Worm (Caenorhabditis elegans) whole organism, L4 larva: ENCODE data around the gene F37B4.10.

Experiments
- D1046.2 ChIP-seq: fragments of 200-800 bp; sonication (Bioruptor generic); IDR thresholded peaks from 2 replicates; pipeline ENCODE4 v1.3.6; 2022; ENCODE audit warnings: missing genetic modification characterization, missing compliant biosample characterization
- F49E8.2 ChIP-seq: sonication (generic microtip); optimal IDR thresholded peaks from 2 replicates; lab custom pipeline; 2016; ENCODE audit warnings: missing compliant biosample characterization, mild to moderate bottlenecking, missing genetic modification characterization, borderline replicate concordance
- Y48G9A.11 ChIP-seq: fragments of 200-800 bp; sonication (Bioruptor generic); IDR thresholded peaks from 2 replicates; pipeline ENCODE4 v1.3.6; 2022; ENCODE audit warnings: missing genetic modification reagents, missing genetic modification characterization, missing compliant biosample characterization
- aly-2 ChIP-seq: sonication (generic microtip); optimal IDR thresholded peaks from 2 replicates; lab custom pipeline; 2018; ENCODE audit warnings: missing biosample characterization, missing genetic modification characterization
- ama-1 ChIP-seq: fragments of 150-350 bp; optimal IDR thresholded peaks from 2 replicates; lab custom pipeline; 2014; ENCODE audit warnings: inconsistent platforms, mixed read lengths
- arid-1 ChIP-seq: fragments of 200-800 bp; sonication (Bioruptor generic); conservative IDR thresholded peaks from 2 replicates; pipeline ENCODE4 v1.3.6; 2022; ENCODE audit warnings: missing genetic modification reagents, missing genetic modification characterization, missing compliant biosample characterization
- ceh-32 ChIP-seq: sonication (generic microtip); optimal IDR thresholded peaks from 2 replicates; lab custom pipeline; 2016; ENCODE audit warnings: mild to moderate bottlenecking, missing genetic modification characterization, missing compliant biosample characterization; ENCODE audit not compliant: poor library complexity
- ceh-44 ChIP-seq: fragments of 200-800 bp; sonication (Bioruptor generic); IDR thresholded peaks from 2 replicates; pipeline ENCODE4 v1.3.6; 2022; ENCODE audit warnings: missing genetic modification reagents, missing genetic modification characterization, missing compliant biosample characterization
- daf-16 ChIP-seq, 3 experiments: sonication (generic microtip); optimal IDR thresholded peaks; 2 replicates each; lab custom pipeline; 2016 to 2017; ENCODE audit warnings: missing genetic modification characterization in 3 of 3, missing genetic modification reagents in 3 of 3, mild to moderate bottlenecking in 2 of 3, missing compliant biosample characterization in 2 of 3, missing biosample characterization in 1 of 3, moderate library complexity in 1 of 3
- dmd-6 ChIP-seq: fragments of 200-800 bp; sonication (Bioruptor generic); IDR thresholded peaks from 2 replicates; pipeline ENCODE4 v1.3.6; 2022; ENCODE audit warnings: missing genetic modification reagents, missing genetic modification characterization, missing compliant biosample characterization
- duxl-1 ChIP-seq: sonication (generic microtip); optimal IDR thresholded peaks from 2 replicates; lab custom pipeline; 2016; ENCODE audit warnings: mild to moderate bottlenecking, missing genetic modification characterization, moderate library complexity, missing compliant biosample characterization; ENCODE audit not compliant: poor library complexity
- egl-43 ChIP-seq: fragments of 200-800 bp; sonication (Bioruptor generic); IDR thresholded peaks from 2 replicates; pipeline ENCODE4 v1.3.6; 2022; ENCODE audit warnings: missing genetic modification reagents, missing genetic modification characterization, missing compliant biosample characterization
- gei-8 ChIP-seq: fragments of 200-800 bp; sonication (Bioruptor generic); optimal IDR thresholded peaks from 2 replicates; lab custom pipeline; 2018; ENCODE audit warnings: mild to moderate bottlenecking, missing genetic modification characterization, missing compliant biosample characterization
- hif-1 ChIP-seq, 2 experiments: sonication (generic microtip); optimal IDR thresholded peaks; 2 replicates each; lab custom pipeline; 2016 to 2017; ENCODE audit warnings: missing compliant biosample characterization in 2 of 2, missing genetic modification characterization in 2 of 2, missing genetic modification reagents in 2 of 2, missing genotype in 2 of 2, mild to moderate bottlenecking in 1 of 2
- hlh-11 ChIP-seq: fragments of 200-800 bp; sonication (Bioruptor generic); optimal IDR thresholded peaks from 2 replicates; lab custom pipeline; 2018; ENCODE audit warnings: mild to moderate bottlenecking, missing genetic modification characterization, missing compliant biosample characterization
- hmg-1.1 ChIP-seq: fragments of 200-800 bp; sonication (Bioruptor generic); IDR thresholded peaks from 2 replicates; pipeline ENCODE4 v1.3.6; 2022; ENCODE audit warnings: missing genetic modification reagents, missing genetic modification characterization, missing compliant biosample characterization
- jun-1 ChIP-seq: fragments of 150-350 bp; optimal IDR thresholded peaks from 2 replicates; lab custom pipeline; 2014; ENCODE audit warnings: missing biosample characterization, missing genetic modification reagents, missing genetic modification characterization
- lim-7 ChIP-seq: fragments of 200-800 bp; sonication (Bioruptor generic); IDR thresholded peaks from 2 replicates; pipeline ENCODE4 v1.3.6; 2022; ENCODE audit warnings: missing genetic modification characterization, missing compliant biosample characterization
- lin-1 ChIP-seq: fragments of 200-800 bp; sonication (Bioruptor generic); IDR thresholded peaks from 2 replicates; pipeline ENCODE4 v1.3.6; 2022; ENCODE audit warnings: missing genetic modification reagents, missing genetic modification characterization, missing compliant biosample characterization
- lin-29 ChIP-seq: fragments of 200-800 bp; sonication (Bioruptor generic); IDR thresholded peaks from 2 replicates; pipeline ENCODE4 v1.3.6; 2022; ENCODE audit warnings: missing genetic modification reagents, missing genetic modification characterization, missing compliant biosample characterization
- lin-39 ChIP-seq: fragments of 150-350 bp; optimal IDR thresholded peaks from 2 replicates; lab custom pipeline; 2014; ENCODE audit warnings: missing biosample characterization, missing genetic modification reagents, missing genetic modification characterization
- lir-3 ChIP-seq: sonication (generic microtip); optimal IDR thresholded peaks from 2 replicates; lab custom pipeline; 2016; ENCODE audit warnings: mild to moderate bottlenecking, missing genetic modification characterization, missing compliant biosample characterization
- madf-5 ChIP-seq, 2 experiments: fragments of 200-800 bp; sonication (Bioruptor generic); IDR thresholded peaks; 2 replicates each; pipeline ENCODE4 v1.3.6; 2022; ENCODE audit warnings: missing compliant biosample characterization in 2 of 2, missing genetic modification characterization in 2 of 2
- madf-9 ChIP-seq: fragments of 200-800 bp; sonication (Bioruptor generic); conservative IDR thresholded peaks from 2 replicates; pipeline ENCODE4 v1.3.6; 2022; ENCODE audit warnings: missing genetic modification reagents, missing genetic modification characterization, missing compliant biosample characterization
- mdt-29 ChIP-seq: fragments of 200-800 bp; sonication (Bioruptor generic); IDR thresholded peaks from 2 replicates; pipeline ENCODE4 v1.3.6; 2022; ENCODE audit warnings: missing genetic modification reagents, missing genetic modification characterization, missing compliant biosample characterization
- mep-1 ChIP-seq: fragments of 150-350 bp; sonication (generic microtip); optimal IDR thresholded peaks from 3 replicates; lab custom pipeline; 2014; ENCODE audit warnings: missing biosample characterization, missing genetic modification characterization
- mes-2 ChIP-seq: sonication (generic microtip); optimal IDR thresholded peaks from 2 replicates; lab custom pipeline; 2016; ENCODE audit warnings: missing genotype, mild to moderate bottlenecking, missing genetic modification characterization, missing compliant biosample characterization; ENCODE audit not compliant: poor library complexity, severe bottlenecking
- nhr-111 ChIP-seq: fragments of 200-800 bp; sonication (Bioruptor generic); optimal IDR thresholded peaks from 2 replicates; lab custom pipeline; 2018; ENCODE audit warnings: mild to moderate bottlenecking, missing genetic modification characterization, missing compliant biosample characterization
- nhr-28 ChIP-seq: fragments of 150-350 bp; optimal IDR thresholded peaks from 2 replicates; lab custom pipeline; 2014; ENCODE audit warnings: missing biosample characterization, missing genetic modification characterization
- nhr-41 ChIP-seq: fragments of 200-800 bp; sonication (Bioruptor generic); IDR thresholded peaks from 2 replicates; pipeline ENCODE4 v1.3.6; 2022; ENCODE audit warnings: missing genetic modification reagents, missing genetic modification characterization, missing compliant biosample characterization
- nhr-42 ChIP-seq: fragments of 200-800 bp; sonication (Bioruptor generic); IDR thresholded peaks from 2 replicates; pipeline ENCODE4 v1.3.6; 2022; ENCODE audit warnings: missing genetic modification characterization, missing compliant biosample characterization
- nhr-48 ChIP-seq: sonication (generic microtip); optimal IDR thresholded peaks from 2 replicates; lab custom pipeline; 2016; ENCODE audit warnings: mild to moderate bottlenecking, missing genetic modification characterization, missing compliant biosample characterization
- nhr-6 ChIP-seq: fragments of 150-350 bp; optimal IDR thresholded peaks from 2 replicates; lab custom pipeline; 2014; ENCODE audit warnings: missing biosample characterization, missing genetic modification characterization
- pha-4 ChIP-seq, 2 experiments: fragments of 150-350 bp in 1 of 2; fragments of 200-800 bp in 1 of 2; sonication (Bioruptor generic) in 1 of 2; IDR thresholded peaks in 1 of 2; optimal IDR thresholded peaks in 1 of 2; 2 replicates each; pipeline versions ENCODE4 v1.3.6 to Lab custom; 2014 to 2022; ENCODE audit warnings: missing genetic modification characterization in 2 of 2, missing genetic modification reagents in 2 of 2, missing biosample characterization in 1 of 2, missing compliant biosample characterization in 1 of 2
- php-3 ChIP-seq: fragments of 200-800 bp; sonication (Bioruptor generic); IDR thresholded peaks from 2 replicates; pipeline ENCODE4 v1.3.6; 2022; ENCODE audit warnings: missing genetic modification reagents, missing genetic modification characterization, missing compliant biosample characterization
- sdz-12 ChIP-seq: fragments of 200-800 bp; sonication (Bioruptor generic); optimal IDR thresholded peaks from 2 replicates; lab custom pipeline; 2018; ENCODE audit warnings: mild to moderate bottlenecking, missing genetic modification characterization, missing compliant biosample characterization
- set-16 ChIP-seq: fragments of 200-800 bp; sonication (Bioruptor generic); IDR thresholded peaks from 2 replicates; pipeline ENCODE4 v1.3.6; 2022; ENCODE audit warnings: missing genetic modification reagents, missing genetic modification characterization, missing compliant biosample characterization
- skn-1 ChIP-seq: fragments of 150-350 bp; optimal IDR thresholded peaks from 2 replicates; lab custom pipeline; 2014; ENCODE audit warnings: missing biosample characterization, missing genetic modification characterization
- snpc-1.2 ChIP-seq: fragments of 200-800 bp; sonication (Bioruptor generic); IDR thresholded peaks from 2 replicates; pipeline ENCODE4 v1.3.6; 2022; ENCODE audit warnings: missing genetic modification reagents, missing genetic modification characterization, missing compliant biosample characterization
- tra-1 ChIP-seq: fragments of 200-800 bp; sonication (Bioruptor generic); IDR thresholded peaks from 2 replicates; pipeline ENCODE4 v1.3.6; 2022; ENCODE audit warnings: missing genetic modification reagents, missing genetic modification characterization, missing compliant biosample characterization
- unc-130 ChIP-seq: sonication (generic microtip); optimal IDR thresholded peaks from 2 replicates; lab custom pipeline; 2016; ENCODE audit warnings: missing genetic modification reagents, missing genetic modification characterization, missing compliant biosample characterization
- unc-62 ChIP-seq, 3 experiments: fragments of 150-350 bp in 1 of 3; sonication (generic microtip); optimal IDR thresholded peaks in 2 of 3; peaks in 1 of 3; 1 replicate in 1 of 3; 2 replicates in 2 of 3; lab custom pipeline; 2014 to 2017; ENCODE audit warnings: missing biosample characterization in 3 of 3, missing genetic modification characterization in 3 of 3, missing genetic modification reagents in 3 of 3, missing genotype in 1 of 3
- zfp-2 ChIP-seq: sonication (generic microtip); optimal IDR thresholded peaks from 2 replicates; lab custom pipeline; 2016; ENCODE audit warnings: mild to moderate bottlenecking, missing genetic modification characterization, missing compliant biosample characterization
- ztf-7 ChIP-seq: fragments of 150-350 bp; optimal IDR thresholded peaks from 2 replicates; lab custom pipeline; 2014; ENCODE audit warnings: missing biosample characterization, missing genetic modification characterization

Gene F37B4.10

DNA sequence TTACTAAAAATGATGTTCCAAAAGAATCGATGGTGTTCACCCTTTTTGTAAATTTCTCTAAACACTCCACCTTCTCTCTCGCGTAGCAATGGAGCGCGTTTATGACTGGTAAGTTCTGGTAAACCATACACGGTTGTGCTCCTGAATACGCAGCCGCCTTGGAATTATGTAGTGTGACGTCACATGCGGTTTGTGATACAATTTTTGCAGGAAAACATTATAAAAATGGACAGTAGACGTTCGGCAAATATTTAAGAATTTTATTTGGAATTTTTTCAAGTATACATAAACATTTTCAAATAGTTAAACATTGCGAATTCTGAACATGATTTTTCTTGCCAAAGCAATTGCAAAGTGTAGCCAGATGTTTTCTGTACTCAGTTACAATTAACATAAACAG is at the start of gene F37B4.10:
Gene F37B4.10 (minus strand): TSS at position 101 of the 400 bp plus-strand sequence.
- TF ChIP-seq nhr-42 (GFP tag; lab: Robert Waterston, UW) (no peak), tra-1 (GFP tag; lab: Robert Waterston, UW) (no peak), dmd-6 (GFP tag; lab: Robert Waterston, UW) (no peak), mep-1 (no peak), nhr-111 (GFP tag; lab: Kevin White, UChicago) (no peak), hmg-1.1 (GFP tag; lab: Robert Waterston, UW) (no peak), pha-4 (GFP tag; IDR thresholded peaks at IDR 0.05; lab: Robert Waterston, UW) (no peak), pha-4 (tag; optimal IDR thresholded peaks at IDR 0.05; lab: Kevin White, UChicago) (no peak), daf-16 (GFP tag; optimal IDR thresholded peaks at IDR 0.05; lab: Kevin White, UChicago) (no peak), daf-16 (tag; optimal IDR thresholded peaks at IDR 0.05; lab: Kevin White, UChicago) (peak; percentile 16), ceh-32 (no peak), zfp-2 (tag; lab: Kevin White, UChicago) (no peak), unc-62 (GFP tag; optimal IDR thresholded peaks at IDR 0.05 in 1 of 2; lab: Kevin White, UChicago) (peak in 1 of 2 experiments; percentile 82), unc-62 (tag; optimal IDR thresholded peaks at IDR 0.05; lab: Kevin White, UChicago) (no peak), mdt-29 (GFP tag; lab: Robert Waterston, UW) (no peak), F49E8.2 (tag; lab: Kevin White, UChicago) (no peak), nhr-28 (tag; lab: Kevin White, UChicago) (peak; percentile 12), arid-1 (GFP tag; lab: Robert Waterston, UW) (no peak), ceh-44 (no peak), aly-2 (tag; lab: Kevin White, UChicago) (no peak), egl-43 (GFP tag; lab: Robert Waterston, UW) (no peak), skn-1 (tag; lab: Kevin White, UChicago) (no peak), nhr-41 (GFP tag; lab: Robert Waterston, UW) (no peak), lin-29 (GFP tag; lab: Robert Waterston, UW) (no peak), hlh-11 (tag; lab: Kevin White, UChicago) (no peak), duxl-1 (no peak), madf-9 (GFP tag; lab: Robert Waterston, UW) (no peak), nhr-6 (tag; lab: Kevin White, UChicago) (no peak), php-3 (GFP tag; lab: Robert Waterston, UW) (no peak)

- TF ChIP-seq madf-5 (GFP tag; IDR thresholded peaks at IDR 0.05; lab: Robert Waterston, UW) (no peak), gei-8 (no peak), jun-1 (tag; lab: Kevin White, UChicago) (no peak), unc-130 (GFP tag; lab: Kevin White, UChicago) (no peak), lim-7 (GFP tag; lab: Robert Waterston, UW) (no peak), snpc-1.2 (GFP tag; lab: Robert Waterston, UW) (no peak), ceh-32 (no peak), arid-1 (GFP tag; lab: Robert Waterston, UW) (no peak)
These were observed 45.2 kb upstream of the F37B4.10 start, which contains the start of gene srh-38 for ce11 chrV:2922594-2922993. TSS of gene srh-38 (minus strand) at chrV:2922694.

ce11 chrV:2920125-2920524 is 42.7 kb upstream of the F37B4.10 start:
- TF ChIP-seq snpc-1.2 (GFP tag; lab: Robert Waterston, UW) = 0 out of 2 replicates have a peak, but pooled peaks have one; percentile 42
- no peak for TF ChIP-seq ztf-7 (tag; lab: Kevin White, UChicago)
- TF ChIP-seq, all 104 proteins: peak for 1

DNA sequence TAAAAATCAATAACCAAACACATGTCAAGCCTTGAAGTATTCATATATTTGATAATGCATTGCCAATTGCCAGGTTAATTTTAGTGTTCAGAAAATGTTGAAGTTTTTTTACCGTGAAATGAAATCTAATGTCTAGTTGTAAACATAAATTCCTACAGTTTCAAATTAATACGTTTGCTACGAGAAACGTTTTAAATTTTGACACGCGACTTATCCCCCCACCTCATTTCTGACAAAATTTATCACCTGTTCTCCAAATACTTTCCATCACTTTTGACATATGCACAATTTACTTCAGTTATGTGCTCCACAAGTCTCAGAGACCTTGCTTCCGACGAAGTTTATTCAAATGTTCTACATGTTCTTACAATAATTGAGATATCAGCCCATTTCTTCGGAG is 36.5 kb upstream of the F37B4.10 start, which contains the start of gene srh-146:
Gene srh-146 (plus strand): TSS at position 301 of the 400 bp plus-strand sequence.
- TF ChIP-seq mes-2 (no peak), lir-3 (no peak), nhr-48 (tag; lab: Kevin White, UChicago) (no peak), set-16 (GFP tag; lab: Robert Waterston, UW) (no peak), hif-1 (tag; optimal IDR thresholded peaks at IDR 0.05; lab: Kevin White, UChicago) (no peak), lin-39 (tag; lab: Kevin White, UChicago) (no peak), Y48G9A.11 (GFP tag; lab: Robert Waterston, UW) (no peak), D1046.2 (GFP tag; lab: Robert Waterston, UW) (no peak), sdz-12 (GFP tag; lab: Kevin White, UChicago) (no peak), lin-1 (no peak), ama-1 (lab: Kevin White, UChicago) (no peak), F49E8.2 (tag; lab: Kevin White, UChicago) (no peak), ztf-7 (tag; lab: Kevin White, UChicago) (no peak), unc-130 (GFP tag; lab: Kevin White, UChicago) (no peak), madf-5 (GFP tag; IDR thresholded peaks at IDR 0.05; lab: Robert Waterston, UW) (no peak)
